Worm (Caenorhabditis elegans) whole organism, early embryonic: ENCODE results near the gene ptpn-22.

Experiments used
- B0310.2 ChIP-seq: sonication (generic microtip); optimal IDR thresholded peaks from 2 replicates; lab custom pipeline; 2016; ENCODE audit warnings: mild to moderate bottlenecking, missing genetic modification characterization, missing compliant biosample characterization
- F13C5.2 ChIP-seq: sonication (generic microtip); optimal IDR thresholded peaks from 2 replicates; lab custom pipeline; 2017; ENCODE audit warnings: mild to moderate bottlenecking, missing genetic modification characterization, inconsistent platforms, missing compliant biosample characterization
- aly-1 ChIP-seq: sonication (generic microtip); optimal IDR thresholded peaks from 2 replicates; lab custom pipeline; 2016; ENCODE audit warnings: missing genetic modification characterization, missing compliant biosample characterization
- ceh-13 ChIP-seq: fragments of 200-800 bp; sonication (Bioruptor generic); optimal IDR thresholded peaks from 2 replicates; lab custom pipeline; 2018; ENCODE audit warnings: mild to moderate bottlenecking, missing genetic modification characterization, missing compliant biosample characterization
- ets-7 ChIP-seq: sonication (generic microtip); optimal IDR thresholded peaks from 2 replicates; lab custom pipeline; 2016; ENCODE audit warnings: missing genotype, missing genetic modification characterization, missing compliant biosample characterization
- hmg-4 ChIP-seq: fragments of 200-800 bp; sonication (Bioruptor generic); optimal IDR thresholded peaks from 2 replicates; lab custom pipeline; 2018; ENCODE audit warnings: mild to moderate bottlenecking, missing genetic modification characterization, missing compliant biosample characterization
- hnd-1 ChIP-seq: sonication (generic microtip); optimal IDR thresholded peaks from 2 replicates; lab custom pipeline; 2016; ENCODE audit warnings: missing genetic modification characterization, missing compliant biosample characterization
- pes-1 ChIP-seq: fragments of 200-800 bp; sonication (Bioruptor generic); IDR thresholded peaks from 2 replicates; pipeline ENCODE4 v1.3.6; 2022; ENCODE audit warnings: missing genetic modification reagents, missing genetic modification characterization, missing compliant biosample characterization
- scrt-1 ChIP-seq: fragments of 200-800 bp; sonication (Bioruptor generic); IDR thresholded peaks from 2 replicates; pipeline ENCODE4 v1.3.6; 2022; ENCODE audit warnings: missing genetic modification characterization, missing compliant biosample characterization
- sea-1 ChIP-seq: fragments of 200-800 bp; sonication (Bioruptor generic); conservative IDR thresholded peaks from 2 replicates; pipeline ENCODE4 v1.3.6; 2022; ENCODE audit warnings: missing genetic modification characterization, missing compliant biosample characterization
- tbx-11 ChIP-seq: fragments of 200-800 bp; sonication (Bioruptor generic); IDR thresholded peaks from 2 replicates; pipeline ENCODE4 v1.3.6; 2022; ENCODE audit warnings: missing genetic modification characterization, missing compliant biosample characterization
- tbx-37 ChIP-seq: fragments of 200-800 bp; sonication (Bioruptor generic); conservative IDR thresholded peaks from 2 replicates; pipeline ENCODE4 v1.3.6; 2022; ENCODE audit warnings: missing genetic modification reagents, missing genetic modification characterization, missing compliant biosample characterization
- tra-4 ChIP-seq: sonication (generic microtip); optimal IDR thresholded peaks from 2 replicates; lab custom pipeline; 2017; ENCODE audit warnings: missing genetic modification characterization, missing compliant biosample characterization

The ptpn-22 gene

ce11 chrIV:1682066-1682465, 58.0 kb downstream of the ptpn-22 start, which contains the start of gene Y41D4B.24:
TSS of gene Y41D4B.24 (minus strand) at chrIV:1682166.
- TF ChIP-seq F13C5.2 (tag; lab: Kevin White, UChicago) (no peak), tbx-11 (GFP tag; lab: Robert Waterston, UW) (no peak), scrt-1 (GFP tag; lab: Robert Waterston, UW) (no peak), aly-1 (no peak), hnd-1 (tag; lab: Kevin White, UChicago) (no peak), tra-4 (tag; lab: Kevin White, UChicago) (no peak), tbx-37 (GFP tag; lab: Robert Waterston, UW) (no peak), pes-1 (no peak), B0310.2 (no peak), ets-7 (no peak), sea-1 (GFP tag; lab: Robert Waterston, UW) (no peak), ceh-13 (GFP tag; lab: Kevin White, UChicago) (no peak)

- TF ChIP-seq hmg-4 (GFP tag; lab: Kevin White, UChicago), result no peak
These were observed 60.8 kb downstream of the ptpn-22 start for ce11 chrIV:1679227-1679626.
